Fruit fly (Drosophila melanogaster) whole organism, wandering third instar larva: ENCODE results near the gene Tsp2A.

ENCODE experiments used
- Abd-B ChIP-seq: fragments of >200 bp; optimal IDR thresholded peaks from 2 replicates; lab custom pipeline; 2017; ENCODE audit warnings: missing biosample characterization, missing genetic modification characterization
- Dfd ChIP-seq: fragments of >200 bp; optimal IDR thresholded peaks from 2 replicates; lab custom pipeline; 2017; ENCODE audit warnings: missing biosample characterization, missing genetic modification characterization
- GATAd ChIP-seq: sonication (Bioruptor generic); optimal IDR thresholded peaks from 2 replicates; lab custom pipeline; 2016; ENCODE audit warnings: missing biosample characterization, missing genetic modification characterization
- Vsx2 ChIP-seq: fragments of 200-300, 225-300 bp; sonication (Bioruptor generic); optimal IDR thresholded peaks from 2 replicates; lab custom pipeline; 2018; ENCODE audit warnings: missing biosample characterization, missing genetic modification characterization; ENCODE audit not compliant: partially characterized antibody
- brk ChIP-seq: fragments of 200-800 bp; sonication (Bioruptor generic); optimal IDR thresholded peaks from 2 replicates; lab custom pipeline; 2016; ENCODE audit warnings: missing biosample characterization, mild to moderate bottlenecking, missing genetic modification characterization
- dmrt93B ChIP-seq: fragments of 200-800 bp; sonication (Bioruptor generic); optimal IDR thresholded peaks from 2 replicates; lab custom pipeline; 2018; ENCODE audit warnings: missing biosample characterization, mild to moderate bottlenecking, missing genetic modification characterization
- ey ChIP-seq: fragments of 200-800 bp; sonication (Bioruptor generic); optimal IDR thresholded peaks from 2 replicates; lab custom pipeline; 2016; ENCODE audit warnings: missing biosample characterization, missing genetic modification characterization
- h ChIP-seq: fragments of 200-800 bp; sonication (Bioruptor generic); optimal IDR thresholded peaks from 3 replicates; lab custom pipeline; 2016; ENCODE audit warnings: missing biosample characterization, mild to moderate bottlenecking, missing genetic modification characterization
- lola ChIP-seq: fragments of >200 bp; optimal IDR thresholded peaks from 2 replicates; lab custom pipeline; 2017; ENCODE audit warnings: missing biosample characterization, missing genetic modification characterization
- tai ChIP-seq: sonication (Bioruptor generic); optimal IDR thresholded peaks from 2 replicates; lab custom pipeline; 2016; ENCODE audit warnings: missing biosample characterization, missing genetic modification characterization

dm6 chrX:1341528-1341927 is 4.8 kb upstream of the Tsp2A start, which contains the start of gene CG11409:
- TF ChIP-seq dmrt93B (GFP tag; lab: Kevin White, UChicago) (no peak), GATAd (GFP tag; lab: Kevin White, UChicago) (no peak), Vsx2 (GFP tag; lab: Kevin White, UChicago) (no peak), ey (no peak), tai (GFP tag; lab: Kevin White, UChicago) (no peak), Abd-B (GFP tag; lab: Kevin White, UChicago) (no peak), brk (no peak), lola (GFP tag; lab: Kevin White, UChicago) (no peak), h (no peak), Dfd (GFP tag; lab: Kevin White, UChicago) (no peak)
